Worm (Caenorhabditis elegans) whole organism, mixed stage, embryonic: ENCODE results near the gene T26H5.8.

Source experiments
- nhr-12 ChIP-seq: fragments of 150-350 bp; optimal IDR thresholded peaks from 2 replicates; lab custom pipeline; 2014; ENCODE audit warnings: missing biosample characterization, missing genetic modification characterization
- nhr-237 ChIP-seq: fragments of 150-350 bp; optimal IDR thresholded peaks from 2 replicates; lab custom pipeline; 2014; ENCODE audit warnings: missing biosample characterization, missing genetic modification characterization

DNA sequence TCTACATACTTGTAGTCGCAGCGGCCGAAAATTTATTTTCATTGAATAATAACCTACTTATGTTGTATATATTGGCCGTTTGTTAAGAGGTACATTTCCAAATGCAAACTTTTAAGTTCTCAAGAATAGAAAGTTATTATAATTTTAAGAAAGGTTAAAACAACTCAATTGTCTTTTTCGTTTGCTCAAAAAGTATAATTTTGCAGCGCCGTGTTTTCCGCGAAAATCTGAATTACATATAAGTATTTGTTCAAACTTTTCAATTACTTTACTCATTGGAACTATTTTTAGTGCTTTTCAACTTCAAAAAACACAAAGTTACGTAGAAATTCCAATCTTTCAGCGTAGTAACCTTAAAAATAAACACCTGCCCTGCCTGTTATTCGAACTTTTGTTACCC, 12.9 kb upstream of the T26H5.8 start, which contains the start of gene srh-239:
- no peak for TF ChIP-seq nhr-12
- no peak for TF ChIP-seq nhr-237
